Worm (Caenorhabditis elegans) whole organism, L4 larva: Measurements from ENCODE around the gene dmsr-11.

Source experiments
- R02D3.7 ChIP-seq: fragments of 150-350 bp; sonication (generic microtip); optimal IDR thresholded peaks from 3 replicates; lab custom pipeline; 2014; ENCODE audit warnings: missing biosample characterization, missing genetic modification characterization
- lin-13 ChIP-seq: fragments of 150-350 bp; optimal IDR thresholded peaks from 2 replicates; lab custom pipeline; 2014; ENCODE audit warnings: missing biosample characterization, missing genetic modification reagents, missing genetic modification characterization
- mxl-3 ChIP-seq: fragments of 200-800 bp; sonication (Bioruptor generic); optimal IDR thresholded peaks from 2 replicates; lab custom pipeline; 2018; ENCODE audit warnings: mild to moderate bottlenecking, missing genetic modification characterization, missing compliant biosample characterization
- nhr-111 ChIP-seq: fragments of 200-800 bp; sonication (Bioruptor generic); optimal IDR thresholded peaks from 2 replicates; lab custom pipeline; 2018; ENCODE audit warnings: mild to moderate bottlenecking, missing genetic modification characterization, missing compliant biosample characterization
- pqm-1 ChIP-seq: sonication (generic microtip); optimal IDR thresholded peaks from 2 replicates; lab custom pipeline; 2017; ENCODE audit warnings: missing biosample characterization, missing genetic modification characterization
- saeg-2 ChIP-seq: fragments of 200-800 bp; sonication (Bioruptor generic); IDR thresholded peaks from 2 replicates; pipeline ENCODE4 v1.3.6; 2022; ENCODE audit warnings: missing genetic modification reagents, missing genetic modification characterization, missing compliant biosample characterization
- snpc-4 ChIP-seq: fragments of 150-350 bp; optimal IDR thresholded peaks from 2 replicates; lab custom pipeline; 2014; ENCODE audit warnings: missing biosample characterization, missing genetic modification characterization
- unc-130 ChIP-seq: sonication (generic microtip); optimal IDR thresholded peaks from 2 replicates; lab custom pipeline; 2016; ENCODE audit warnings: missing genetic modification reagents, missing genetic modification characterization, missing compliant biosample characterization

- TF ChIP-seq lin-13 (no peak), saeg-2 (no peak), nhr-111 (GFP tag; lab: Kevin White, UChicago) (no peak), mxl-3 (no peak), snpc-4 (tag; lab: Kevin White, UChicago) (no peak), pqm-1 (peak; percentile 71), R02D3.7 (no peak), unc-130 (GFP tag; lab: Kevin White, UChicago) (no peak)
Observed at ce11 chrV:6810091-6810490, 6.2 kb upstream of the dmsr-11 start.
